Worm (Caenorhabditis elegans) whole organism, late embryonic: ENCODE measurements around the gene fbxb-51.
A peak's percentile ranks its signal among the peaks of the same experiment; 100 is the strongest.

Experiments
- C08G9.2 ChIP-seq: sonication (generic microtip); optimal IDR thresholded peaks from 2 replicates; lab custom pipeline; 2016; ENCODE audit warnings: mild to moderate bottlenecking, missing genetic modification characterization, moderate library complexity, missing compliant biosample characterization
- C38D4.7 ChIP-seq: fragments of 200-800 bp; sonication (Bioruptor generic); optimal IDR thresholded peaks from 2 replicates; lab custom pipeline; 2018; ENCODE audit warnings: mild to moderate bottlenecking, missing genetic modification characterization, moderate library complexity, missing compliant biosample characterization
- F13H6.1 ChIP-seq: sonication (generic microtip); optimal IDR thresholded peaks from 2 replicates; lab custom pipeline; 2016; ENCODE audit warnings: missing genetic modification characterization, missing compliant biosample characterization
- K02D7.2 ChIP-seq: sonication (generic microtip); optimal IDR thresholded peaks from 2 replicates; lab custom pipeline; 2017; ENCODE audit warnings: mild to moderate bottlenecking, missing genetic modification characterization, missing compliant biosample characterization
- ahr-1 ChIP-seq: sonication (generic microtip); optimal IDR thresholded peaks from 2 replicates; lab custom pipeline; 2016; ENCODE audit warnings: missing genetic modification characterization, missing compliant biosample characterization
- ama-1 ChIP-seq: fragments of 150-350 bp; optimal IDR thresholded peaks from 2 replicates; lab custom pipeline; 2014
- ceh-18 ChIP-seq: sonication (generic microtip); optimal IDR thresholded peaks from 2 replicates; lab custom pipeline; 2016; ENCODE audit warnings: missing genetic modification characterization, missing compliant biosample characterization
- ceh-24 ChIP-seq: sonication (generic microtip); optimal IDR thresholded peaks from 2 replicates; lab custom pipeline; 2016; ENCODE audit warnings: mild to moderate bottlenecking, missing genetic modification characterization, missing compliant biosample characterization
- ceh-30 ChIP-seq: fragments of 150-350 bp; optimal IDR thresholded peaks from 2 replicates; lab custom pipeline; 2014; ENCODE audit warnings: missing biosample characterization, missing genetic modification characterization
- ceh-31 ChIP-seq: sonication (generic microtip); optimal IDR thresholded peaks from 2 replicates; lab custom pipeline; 2016; ENCODE audit warnings: missing genetic modification characterization, missing compliant biosample characterization
- ceh-34 ChIP-seq: sonication (generic microtip); optimal IDR thresholded peaks from 2 replicates; lab custom pipeline; 2016; ENCODE audit warnings: mild to moderate bottlenecking, missing genetic modification characterization, missing compliant biosample characterization
- ceh-45 ChIP-seq: fragments of 200-800 bp; sonication (Bioruptor generic); IDR thresholded peaks from 2 replicates; pipeline ENCODE4 v1.3.6; 2022; ENCODE audit warnings: missing genetic modification reagents, missing genetic modification characterization, missing compliant biosample characterization
- ceh-48 ChIP-seq: sonication (generic microtip); optimal IDR thresholded peaks from 2 replicates; lab custom pipeline; 2016; ENCODE audit warnings: missing genetic modification characterization, inconsistent platforms, missing compliant biosample characterization
- ceh-6 ChIP-seq: fragments of 200-800 bp; sonication (Bioruptor generic); optimal IDR thresholded peaks from 2 replicates; lab custom pipeline; 2018; ENCODE audit warnings: mild to moderate bottlenecking, missing genetic modification characterization, missing compliant biosample characterization
- ceh-9 ChIP-seq: sonication (generic microtip); optimal IDR thresholded peaks from 2 replicates; lab custom pipeline; 2016; ENCODE audit warnings: mild to moderate bottlenecking, missing genetic modification characterization, inconsistent platforms, missing compliant biosample characterization
- dve-1 ChIP-seq: sonication (generic microtip); optimal IDR thresholded peaks from 2 replicates; lab custom pipeline; 2017; ENCODE audit warnings: antibody characterized with exemption, mild to moderate bottlenecking, missing genetic modification characterization, missing compliant biosample characterization
- elt-2 ChIP-seq: sonication (generic microtip); optimal IDR thresholded peaks from 2 replicates; lab custom pipeline; 2016; ENCODE audit warnings: missing genetic modification reagents, missing genetic modification characterization, missing compliant biosample characterization
- elt-4 ChIP-seq: sonication (generic microtip); optimal IDR thresholded peaks from 2 replicates; lab custom pipeline; 2016; ENCODE audit warnings: missing genetic modification characterization, missing compliant biosample characterization
- ets-4 ChIP-seq: sonication (generic microtip); optimal IDR thresholded peaks from 2 replicates; lab custom pipeline; 2016; ENCODE audit warnings: missing genetic modification characterization, missing compliant biosample characterization
- eyg-1 ChIP-seq: sonication (generic microtip); optimal IDR thresholded peaks from 2 replicates; lab custom pipeline; 2016; ENCODE audit warnings: missing genotype, missing genetic modification characterization, missing compliant biosample characterization
- hlh-13 ChIP-seq: fragments of 200-800 bp; sonication (Bioruptor generic); optimal IDR thresholded peaks from 2 replicates; lab custom pipeline; 2018; ENCODE audit warnings: mild to moderate bottlenecking, missing genetic modification characterization, missing compliant biosample characterization
- hlh-15 ChIP-seq: sonication (generic microtip); optimal IDR thresholded peaks from 2 replicates; lab custom pipeline; 2016; ENCODE audit warnings: missing genetic modification characterization, missing compliant biosample characterization
- hlh-30 ChIP-seq: sonication (generic microtip); optimal IDR thresholded peaks from 2 replicates; lab custom pipeline; 2017; ENCODE audit warnings: antibody characterized with exemption, missing genetic modification characterization, missing compliant biosample characterization; ENCODE audit not compliant: insufficient read depth
- hlh-6 ChIP-seq: sonication (generic microtip); optimal IDR thresholded peaks from 2 replicates; lab custom pipeline; 2016; ENCODE audit warnings: missing genotype, missing genetic modification characterization, missing compliant biosample characterization
- hlh-8 ChIP-seq: sonication (generic microtip); optimal IDR thresholded peaks from 2 replicates; lab custom pipeline; 2016; ENCODE audit warnings: missing genotype, missing genetic modification characterization, missing compliant biosample characterization
- lim-6 ChIP-seq: sonication (generic microtip); optimal IDR thresholded peaks from 2 replicates; lab custom pipeline; 2016; ENCODE audit warnings: missing genetic modification characterization, missing compliant biosample characterization
- lin-11 ChIP-seq: fragments of 200-800 bp; sonication (Bioruptor generic); optimal IDR thresholded peaks from 2 replicates; lab custom pipeline; 2018; ENCODE audit warnings: mild to moderate bottlenecking, missing genetic modification characterization, missing compliant biosample characterization
- nfya-1 ChIP-seq: sonication (generic microtip); optimal IDR thresholded peaks from 2 replicates; lab custom pipeline; 2017; ENCODE audit warnings: missing genetic modification characterization, mild to moderate bottlenecking, missing compliant biosample characterization, antibody characterized with exemption, moderate library complexity
- nhr-232 ChIP-seq: sonication (generic microtip); optimal IDR thresholded peaks from 2 replicates; lab custom pipeline; 2016; ENCODE audit warnings: missing genetic modification characterization, missing compliant biosample characterization
- npax-4 ChIP-seq: sonication (generic microtip); optimal IDR thresholded peaks from 2 replicates; lab custom pipeline; 2016; ENCODE audit warnings: missing genetic modification characterization, missing compliant biosample characterization
- odd-2 ChIP-seq: sonication (generic microtip); optimal IDR thresholded peaks from 2 replicates; lab custom pipeline; 2017; ENCODE audit warnings: antibody characterized with exemption, mild to moderate bottlenecking, missing genetic modification characterization, missing compliant biosample characterization
- pat-9 ChIP-seq: fragments of 200-800 bp; sonication (Bioruptor generic); optimal IDR thresholded peaks from 2 replicates; lab custom pipeline; 2018; ENCODE audit warnings: mild to moderate bottlenecking, missing genetic modification characterization, moderate library complexity, missing compliant biosample characterization
- pha-2 ChIP-seq: sonication (generic microtip); optimal IDR thresholded peaks from 2 replicates; lab custom pipeline; 2017; ENCODE audit warnings: mild to moderate bottlenecking, missing genetic modification characterization, missing compliant biosample characterization
- pha-4 ChIP-seq: fragments of 150-350 bp; optimal IDR thresholded peaks from 2 replicates; lab custom pipeline; 2018; ENCODE audit warnings: missing biosample characterization, missing genetic modification reagents, missing genetic modification characterization
- pqm-1 ChIP-seq: sonication (generic microtip); optimal IDR thresholded peaks from 2 replicates; lab custom pipeline; 2016; ENCODE audit warnings: missing genetic modification characterization, missing compliant biosample characterization
- pros-1 ChIP-seq: fragments of 150-350 bp; optimal IDR thresholded peaks from 2 replicates; lab custom pipeline; 2014; ENCODE audit warnings: missing biosample characterization, missing genetic modification reagents, missing genetic modification characterization
- sox-2 ChIP-seq: fragments of 200-800 bp; sonication (Bioruptor generic); IDR thresholded peaks from 2 replicates; pipeline ENCODE4 v1.3.6; 2022; ENCODE audit warnings: missing genetic modification reagents, missing genetic modification characterization, missing compliant biosample characterization
- sox-4 ChIP-seq: sonication (generic microtip); optimal IDR thresholded peaks from 2 replicates; lab custom pipeline; 2017; ENCODE audit warnings: mild to moderate bottlenecking, missing genetic modification characterization, inconsistent platforms, missing compliant biosample characterization
- syd-9 ChIP-seq: sonication (generic microtip); optimal IDR thresholded peaks from 2 replicates; lab custom pipeline; 2016; ENCODE audit warnings: mild to moderate bottlenecking, missing genetic modification characterization, moderate library complexity, missing compliant biosample characterization
- tbx-7 ChIP-seq: sonication (generic microtip); optimal IDR thresholded peaks from 2 replicates; lab custom pipeline; 2016; ENCODE audit warnings: missing genotype, missing genetic modification characterization, missing compliant biosample characterization
- ttx-3 ChIP-seq: sonication (generic microtip); optimal IDR thresholded peaks from 2 replicates; lab custom pipeline; 2016; ENCODE audit warnings: missing genetic modification reagents, missing genetic modification characterization, missing compliant biosample characterization
- unc-3 ChIP-seq, 2 experiments: fragments of 200-800 bp in 1 of 2; sonication (Bioruptor generic) in 1 of 2; sonication (generic microtip) in 1 of 2; conservative IDR thresholded peaks in 1 of 2; optimal IDR thresholded peaks in 1 of 2; 2 replicates each; pipeline versions ENCODE4 v1.3.6 to Lab custom; 2016 to 2022; ENCODE audit warnings: missing compliant biosample characterization in 2 of 2, missing genetic modification characterization in 2 of 2, missing genetic modification reagents in 1 of 2
- unc-42 ChIP-seq: sonication (generic microtip); optimal IDR thresholded peaks from 2 replicates; lab custom pipeline; 2016; ENCODE audit warnings: missing genotype, missing genetic modification characterization, missing compliant biosample characterization
- unc-55 ChIP-seq: sonication (generic microtip); optimal IDR thresholded peaks from 2 replicates; lab custom pipeline; 2017; ENCODE audit warnings: missing biosample characterization, missing genetic modification reagents, missing genetic modification characterization
- unc-86 ChIP-seq: sonication (generic microtip); optimal IDR thresholded peaks from 2 replicates; lab custom pipeline; 2016; ENCODE audit warnings: missing genetic modification characterization, missing compliant biosample characterization
- ztf-16 ChIP-seq: sonication (generic microtip); optimal IDR thresholded peaks from 2 replicates; lab custom pipeline; 2017; ENCODE audit warnings: missing genetic modification characterization, missing compliant biosample characterization

Gene fbxb-51

DNA sequence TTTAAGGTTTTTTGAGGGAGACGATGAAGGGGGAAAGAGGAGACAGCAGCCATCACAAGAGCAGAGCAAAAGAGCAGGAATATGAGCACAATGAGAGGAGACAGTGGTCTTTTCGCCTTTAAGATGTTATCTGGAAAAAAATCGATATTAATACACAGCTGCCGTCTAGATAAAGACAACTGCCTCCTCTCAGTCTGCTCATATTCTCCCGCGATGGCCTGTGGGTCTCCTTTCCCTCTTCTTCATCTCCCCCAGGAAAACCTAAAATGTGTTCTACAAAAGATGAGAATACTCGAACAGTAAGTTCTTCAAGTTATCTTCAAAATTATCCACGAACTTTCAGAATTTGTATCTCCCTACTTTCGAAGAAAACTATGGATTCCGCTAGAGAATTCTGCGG lies at the start of gene fbxb-51, which contains the start of gene fbxb-52:
fbxb-51 (plus strand) TSS at position 212 of the 400 bp plus-strand sequence.
fbxb-52 (minus strand) TSS at position 101 of the 400 bp plus-strand sequence.
- TF ChIP-seq odd-2 (tag; lab: Kevin White, UChicago) = no peak
- no peak for TF ChIP-seq F13H6.1 (tag; lab: Kevin White, UChicago)
- TF ChIP-seq pha-2 (tag; lab: Kevin White, UChicago) = no peak

DNA sequence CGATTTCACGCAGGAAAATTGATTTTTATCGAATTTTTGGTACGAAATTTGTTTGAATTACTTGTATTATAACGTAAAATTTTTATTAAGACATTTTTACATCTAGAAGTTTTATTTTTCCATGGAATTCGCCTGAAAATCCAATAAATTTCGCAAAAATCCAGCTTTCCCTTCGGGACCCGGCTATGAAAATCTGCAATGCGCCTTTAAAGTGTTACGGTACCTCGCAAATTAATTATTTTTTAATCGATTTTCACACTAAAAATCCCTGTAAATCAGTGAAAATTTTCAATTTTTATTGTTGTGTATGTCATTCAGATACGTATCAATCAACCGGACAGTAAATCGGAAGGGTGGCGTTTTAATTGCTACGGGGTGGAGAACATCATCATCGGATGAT lies 49.6 kb upstream of the fbxb-51 start:
- TF ChIP-seq ama-1 (lab: Kevin White, UChicago) = no peak
- TF ChIP-seq ceh-30 = no peak

DNA sequence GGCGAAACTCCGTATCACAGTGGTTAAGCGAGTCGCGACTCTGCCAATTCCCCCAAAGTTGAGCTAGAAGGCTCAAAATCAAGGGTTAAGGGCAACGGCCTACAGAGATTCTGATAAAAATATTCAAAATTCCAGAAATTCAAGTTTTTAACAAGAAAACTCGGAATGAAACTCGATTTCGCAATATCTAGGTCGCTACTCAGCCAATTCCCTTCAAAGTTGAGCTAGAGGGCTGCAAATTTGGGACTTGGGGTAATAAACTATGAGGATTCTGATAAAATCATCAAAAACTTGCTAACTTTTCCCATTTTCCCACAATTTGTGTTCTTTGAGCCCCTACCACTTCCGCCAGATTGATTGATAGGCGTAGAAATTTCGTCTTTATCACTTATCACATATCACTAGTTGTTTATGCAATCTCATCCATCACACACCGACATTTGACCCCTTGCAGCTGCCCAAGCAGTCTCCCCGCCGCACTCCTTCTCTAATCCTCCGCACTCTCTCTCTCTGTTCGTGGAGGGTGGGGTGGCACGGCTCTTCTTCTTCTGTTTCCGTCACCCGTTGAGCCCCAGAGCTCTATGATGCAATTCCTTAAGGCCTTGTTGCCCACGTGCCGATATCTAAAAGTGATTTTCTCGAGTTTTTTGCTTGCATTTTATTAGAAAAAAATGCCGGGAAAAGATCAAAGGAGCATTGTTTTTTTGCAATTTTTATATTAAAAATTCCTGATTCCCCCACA lies 48.7 kb upstream of the fbxb-51 start:
- TF ChIP-seq unc-55 (GFP tag; lab: Kevin White, UChicago) = peak; percentile 94
- TF ChIP-seq hlh-30 (tag; lab: Kevin White, UChicago) = peak; percentile 11
- no peak for TF ChIP-seq hlh-13
- peak; percentile 84 for TF ChIP-seq ceh-34
- TF ChIP-seq ceh-18 (tag; lab: Kevin White, UChicago) = peak; percentile 67
- TF ChIP-seq ahr-1 (tag; lab: Kevin White, UChicago) = no peak
- peak; percentile 13 for TF ChIP-seq nhr-232 (tag; lab: Kevin White, UChicago)
- no peak for TF ChIP-seq pha-2 (tag; lab: Kevin White, UChicago)
- no peak for TF ChIP-seq ceh-30
- peak; percentile 33 for TF ChIP-seq nfya-1
- TF ChIP-seq ztf-16 (tag; lab: Kevin White, UChicago) = no peak
- TF ChIP-seq elt-2 (tag; lab: Kevin White, UChicago) = peak; percentile 50
- TF ChIP-seq syd-9 = peak; percentile 6
- no peak for TF ChIP-seq dve-1
- no peak for TF ChIP-seq sox-4 (tag; lab: Kevin White, UChicago)
- TF ChIP-seq hlh-8 = peak; percentile 45
- TF ChIP-seq ceh-9 (tag; lab: Kevin White, UChicago) = no peak
- TF ChIP-seq lin-11 (tag; lab: Kevin White, UChicago) = no peak
- no peak for TF ChIP-seq elt-4
- TF ChIP-seq ceh-45 = no peak
- no peak for TF ChIP-seq ama-1 (lab: Kevin White, UChicago)
- no peak for TF ChIP-seq pat-9
- TF ChIP-seq npax-4 (tag; lab: Kevin White, UChicago) = no peak
- TF ChIP-seq ceh-48 (tag; lab: Kevin White, UChicago) = no peak
- TF ChIP-seq unc-86 (tag; lab: Kevin White, UChicago) = no peak
- TF ChIP-seq lim-6 (tag; lab: Kevin White, UChicago) = no peak
- TF ChIP-seq unc-3 (GFP tag; conservative IDR thresholded peaks at IDR 0.05; lab: Robert Waterston, UW) = no peak
- TF ChIP-seq unc-3 (tag; optimal IDR thresholded peaks at IDR 0.05; lab: Kevin White, UChicago) = no peak
- TF ChIP-seq eyg-1 = no peak
- TF ChIP-seq sox-2 (GFP tag; lab: Robert Waterston, UW) = no peak
- no peak for TF ChIP-seq odd-2 (tag; lab: Kevin White, UChicago)
- no peak for TF ChIP-seq ets-4
- peak; percentile 37 for TF ChIP-seq C08G9.2
- TF ChIP-seq hlh-15 = no peak
- TF ChIP-seq pha-4 (tag; lab: Kevin White, UChicago) = no peak
- TF ChIP-seq ceh-31 (tag; lab: Kevin White, UChicago) = peak; percentile 36
- no peak for TF ChIP-seq hlh-6 (tag; lab: Kevin White, UChicago)
- TF ChIP-seq pros-1 (tag; lab: Kevin White, UChicago) = no peak
- no peak for TF ChIP-seq ceh-6 (GFP tag; lab: Kevin White, UChicago)
- no peak for TF ChIP-seq ceh-24 (tag; lab: Kevin White, UChicago)
- no peak for TF ChIP-seq K02D7.2 (tag; lab: Kevin White, UChicago)
- TF ChIP-seq tbx-7 (tag; lab: Kevin White, UChicago) = no peak
- TF ChIP-seq unc-42 (tag; lab: Kevin White, UChicago) = peak; percentile 56
- TF ChIP-seq F13H6.1 (tag; lab: Kevin White, UChicago) = no peak
- no peak for TF ChIP-seq C38D4.7 (GFP tag; lab: Kevin White, UChicago)
- TF ChIP-seq ttx-3 = no peak
- no peak for TF ChIP-seq pqm-1
